Worm (Caenorhabditis elegans): ENCODE data around the gene srh-142.

ce11 chrV:16497504-16497903, 36.7 kb upstream of the srh-142 start, which contains the start of gene srh-136:
- TF ChIP-seq ceh-91 (GFP tag; IDR thresholded peaks at IDR 0.05) = no peak
- no peak for TF ChIP-seq hrde-1 (tag; optimal IDR thresholded peaks at IDR 0.05; ENCODE audit: borderline replicate concordance)
- TF ChIP-seq efl-1 (GFP tag; optimal IDR thresholded peaks at IDR 0.05) = no peak
- no peak for TF ChIP-seq him-1 (tag; optimal IDR thresholded peaks at IDR 0.05)
- TF ChIP-seq akir-1 (GFP tag; optimal IDR thresholded peaks at IDR 0.05) = no peak
- TF ChIP-seq madf-8 (GFP tag; conservative IDR thresholded peaks at IDR 0.05) = no peak
- no peak for TF ChIP-seq F33H1.4 (GFP tag; IDR thresholded peaks at IDR 0.05)
- no peak for TF ChIP-seq attf-5 (GFP tag; optimal IDR thresholded peaks at IDR 0.05)
- TF ChIP-seq lsy-27 (tag; optimal IDR thresholded peaks at IDR 0.05; ENCODE audit: borderline replicate concordance, insufficient read depth) = no peak
- no peak for TF ChIP-seq sea-2 (GFP tag; IDR thresholded peaks at IDR 0.05)
- TF ChIP-seq mxl-1 (tag; optimal IDR thresholded peaks at IDR 0.05) = no peak
- no peak for TF ChIP-seq somi-1 (GFP tag; optimal IDR thresholded peaks at IDR 0.05)
- TF ChIP-seq madf-3 (GFP tag; IDR thresholded peaks at IDR 0.05) = no peak
- TF ChIP-seq ama-1 (optimal IDR thresholded peaks at IDR 0.05) = no peak
- TF ChIP-seq ama-1 (GFP tag; optimal IDR thresholded peaks at IDR 0.05) = no peak

Measured in whole organism, young adult.